Fruit fly (Drosophila melanogaster): ENCODE measurements around the gene ND-24.

DNA sequence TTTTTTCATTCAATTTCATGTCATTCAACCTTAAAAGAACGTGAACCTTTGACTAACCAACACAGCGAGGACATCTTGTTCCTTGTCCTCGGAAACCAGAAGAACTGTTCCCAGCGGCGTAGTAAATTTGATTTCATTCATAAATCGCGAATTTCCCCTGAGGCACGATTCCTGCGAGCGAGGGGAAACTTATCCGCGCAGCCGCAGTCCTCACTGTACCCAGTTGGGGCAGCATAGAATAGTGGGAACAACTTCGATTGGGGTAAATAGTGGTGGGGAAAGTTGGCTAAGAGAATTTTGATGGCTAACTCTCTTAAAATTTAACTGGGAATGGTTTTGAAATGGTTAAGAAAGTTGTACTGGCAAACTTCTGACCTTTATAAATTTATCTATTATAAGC, 20.4 kb upstream of the ND-24 start:
- TF ChIP-seq ttk (optimal IDR thresholded peaks at IDR 0.05), result no peak
- TF ChIP-seq psq (optimal IDR thresholded peaks at IDR 0.05), result no peak
- TF ChIP-seq insv (optimal IDR thresholded peaks at IDR 0.05), result no peak

Measured in Kc167 (cell line).